Worm (Caenorhabditis elegans) whole organism, young adult: Measurements from ENCODE around the gene cest-24.
A peak's percentile ranks its signal among the peaks of the same experiment; 100 is the strongest.

Experiments
- B0035.1 ChIP-seq: sonication (generic microtip); optimal IDR thresholded peaks from 2 replicates; lab custom pipeline; 2016; ENCODE audit warnings: missing genetic modification characterization, mild to moderate bottlenecking, missing compliant biosample characterization, missing genotype, missing genetic modification reagents
- C06A6.2 ChIP-seq: fragments of 200-800 bp; sonication (Bioruptor generic); conservative IDR thresholded peaks from 2 replicates; pipeline ENCODE4 v1.3.6; 2022; ENCODE audit warnings: missing genetic modification characterization, missing compliant biosample characterization
- F10E7.11 ChIP-seq: sonication (generic microtip); optimal IDR thresholded peaks from 2 replicates; lab custom pipeline; 2017; ENCODE audit warnings: mild to moderate bottlenecking, missing genetic modification characterization, moderate library complexity, missing compliant biosample characterization
- F22D6.2 ChIP-seq: sonication (generic microtip); optimal IDR thresholded peaks from 2 replicates; lab custom pipeline; 2016; ENCODE audit warnings: mild to moderate bottlenecking, missing genetic modification characterization, missing compliant biosample characterization
- F23B12.7 ChIP-seq: sonication (generic microtip); optimal IDR thresholded peaks from 2 replicates; lab custom pipeline; 2017; ENCODE audit warnings: missing genetic modification characterization, mild to moderate bottlenecking, missing compliant biosample characterization, antibody characterized with exemption, moderate library complexity; ENCODE audit not compliant: insufficient read depth
- F33H1.4 ChIP-seq: fragments of 200-800 bp; sonication (Bioruptor generic); IDR thresholded peaks from 2 replicates; pipeline ENCODE4 v1.3.6; 2022; ENCODE audit warnings: missing genetic modification reagents, missing genetic modification characterization, missing compliant biosample characterization
- F49E8.2 ChIP-seq: sonication (generic microtip); optimal IDR thresholded peaks from 3 replicates; lab custom pipeline; 2017; ENCODE audit warnings: missing genetic modification characterization, mild to moderate bottlenecking, missing compliant biosample characterization, antibody characterized with exemption, moderate library complexity; ENCODE audit not compliant: insufficient read depth
- T26A5.8 ChIP-seq: sonication (generic microtip); optimal IDR thresholded peaks from 2 replicates; lab custom pipeline; 2016; ENCODE audit warnings: missing genetic modification characterization, missing compliant biosample characterization
- Y56A3A.18 ChIP-seq: fragments of 200-800 bp; sonication (Bioruptor generic); IDR thresholded peaks from 2 replicates; pipeline ENCODE4 v1.3.6; 2022; ENCODE audit warnings: missing genetic modification reagents, missing genetic modification characterization, missing compliant biosample characterization
- Y67H2A.10 ChIP-seq: fragments of 200-800 bp; sonication (Bioruptor generic); conservative IDR thresholded peaks from 2 replicates; pipeline ENCODE4 v1.3.6; 2022; ENCODE audit warnings: missing genetic modification reagents, missing genetic modification characterization, missing compliant biosample characterization
- atf-7 ChIP-seq: sonication (generic microtip); optimal IDR thresholded peaks from 2 replicates; lab custom pipeline; 2017; ENCODE audit warnings: mild to moderate bottlenecking, missing genetic modification characterization, missing compliant biosample characterization
- bed-1 ChIP-seq: fragments of 200-800 bp; sonication (Bioruptor generic); IDR thresholded peaks from 2 replicates; pipeline ENCODE4 v1.3.6; 2022; ENCODE audit warnings: missing genetic modification reagents, missing genetic modification characterization, missing compliant biosample characterization
- ccch-3 ChIP-seq: fragments of 200-800 bp; sonication (Bioruptor generic); optimal IDR thresholded peaks from 2 replicates; lab custom pipeline; 2018; ENCODE audit warnings: mild to moderate bottlenecking, missing genetic modification characterization, missing compliant biosample characterization
- ceh-100 ChIP-seq: fragments of 200-800 bp; sonication (Bioruptor generic); IDR thresholded peaks from 2 replicates; pipeline ENCODE4 v1.3.6; 2022; ENCODE audit warnings: missing genetic modification reagents, missing genetic modification characterization, missing compliant biosample characterization
- ceh-27 ChIP-seq: fragments of 200-800 bp; sonication (Bioruptor generic); optimal IDR thresholded peaks from 2 replicates; lab custom pipeline; 2018; ENCODE audit warnings: mild to moderate bottlenecking, missing genetic modification characterization, moderate library complexity, missing compliant biosample characterization
- ceh-58 ChIP-seq: fragments of 200-800 bp; sonication (Bioruptor generic); IDR thresholded peaks from 2 replicates; pipeline ENCODE4 v1.3.6; 2022; ENCODE audit warnings: missing genetic modification characterization, missing compliant biosample characterization
- die-1 ChIP-seq: sonication (generic microtip); optimal IDR thresholded peaks from 2 replicates; lab custom pipeline; 2016; ENCODE audit warnings: missing genotype, mild to moderate bottlenecking, missing genetic modification characterization, missing compliant biosample characterization
- efl-1 ChIP-seq: fragments of 150-350 bp; optimal IDR thresholded peaks from 2 replicates; lab custom pipeline; 2014; ENCODE audit warnings: missing biosample characterization, missing genetic modification reagents, missing genetic modification characterization
- hlh-26 ChIP-seq: fragments of 200-800 bp; sonication (Bioruptor generic); conservative IDR thresholded peaks from 2 replicates; pipeline ENCODE4 v1.3.6; 2022; ENCODE audit warnings: missing genetic modification reagents, missing genetic modification characterization, missing compliant biosample characterization
- hmg-1.2 ChIP-seq: fragments of 200-800 bp; sonication (Bioruptor generic); IDR thresholded peaks from 2 replicates; pipeline ENCODE4 v1.3.6; 2022; ENCODE audit warnings: missing genetic modification reagents, missing genetic modification characterization, missing compliant biosample characterization
- hmg-20 ChIP-seq: fragments of 200-800 bp; sonication (Bioruptor generic); IDR thresholded peaks from 2 replicates; pipeline ENCODE4 v1.3.6; 2022; ENCODE audit warnings: missing genetic modification reagents, missing genetic modification characterization, missing compliant biosample characterization
- hsf-1 ChIP-seq: fragments of 200-800 bp; sonication (Bioruptor generic); IDR thresholded peaks from 2 replicates; pipeline ENCODE4 v1.3.6; 2022; ENCODE audit warnings: missing genetic modification reagents, missing genetic modification characterization, missing compliant biosample characterization
- let-607 ChIP-seq, 2 experiments: fragments of 200-800 bp in 1 of 2; sonication (Bioruptor generic) in 1 of 2; sonication (generic microtip) in 1 of 2; optimal IDR thresholded peaks; 2 replicates each; lab custom pipeline; 2016 to 2018; ENCODE audit warnings: mild to moderate bottlenecking in 2 of 2, missing compliant biosample characterization in 2 of 2, missing genetic modification characterization in 2 of 2, moderate library complexity in 2 of 2, missing genotype in 1 of 2
- lin-40 ChIP-seq: sonication (generic microtip); optimal IDR thresholded peaks from 2 replicates; lab custom pipeline; 2016; ENCODE audit warnings: missing genetic modification characterization, mild to moderate bottlenecking, missing compliant biosample characterization, missing genotype, missing genetic modification reagents
- lsl-1 ChIP-seq: fragments of 200-800 bp; sonication (Bioruptor generic); optimal IDR thresholded peaks from 2 replicates; lab custom pipeline; 2018; ENCODE audit warnings: mild to moderate bottlenecking, missing genetic modification characterization, moderate library complexity, missing compliant biosample characterization
- madf-6 ChIP-seq: fragments of 200-800 bp; sonication (Bioruptor generic); IDR thresholded peaks from 2 replicates; pipeline ENCODE4 v1.3.6; 2022; ENCODE audit warnings: missing genetic modification reagents, missing genetic modification characterization, missing compliant biosample characterization
- madf-8 ChIP-seq: fragments of 200-800 bp; sonication (Bioruptor generic); conservative IDR thresholded peaks from 2 replicates; pipeline ENCODE4 v1.3.6; 2022; ENCODE audit warnings: missing genetic modification reagents, missing genetic modification characterization, missing compliant biosample characterization
- nfya-1 ChIP-seq: sonication (generic microtip); optimal IDR thresholded peaks from 2 replicates; lab custom pipeline; 2017; ENCODE audit warnings: antibody characterized with exemption, missing compliant biosample characterization, missing genetic modification characterization, borderline replicate concordance; ENCODE audit not compliant: insufficient read depth
- nhr-120 ChIP-seq: fragments of 200-800 bp; sonication (Bioruptor generic); IDR thresholded peaks from 2 replicates; pipeline ENCODE4 v1.3.6; 2022; ENCODE audit warnings: missing genetic modification characterization, missing compliant biosample characterization
- nhr-80 ChIP-seq: sonication (generic microtip); optimal IDR thresholded peaks from 2 replicates; lab custom pipeline; 2016; ENCODE audit warnings: missing genetic modification characterization, missing compliant biosample characterization
- pha-4 ChIP-seq: fragments of 150-350 bp; sonication (generic microtip); optimal IDR thresholded peaks from 2 replicates; lab custom pipeline; 2014; ENCODE audit warnings: missing biosample characterization, missing genetic modification reagents, missing genetic modification characterization
- rec-8 ChIP-seq, 2 experiments: sonication (generic microtip); optimal IDR thresholded peaks; 2 replicates each; lab custom pipeline; 2016; ENCODE audit warnings: mild to moderate bottlenecking in 2 of 2, missing genetic modification characterization in 2 of 2, missing genetic modification reagents in 2 of 2, missing genotype in 2 of 2, missing biosample characterization in 1 of 2, missing compliant biosample characterization in 1 of 2, moderate library complexity in 1 of 2
- rpc-1 ChIP-seq, 2 experiments: fragments of 150-350 bp in 1 of 2; sonication (generic microtip) in 1 of 2; optimal IDR thresholded peaks; 2 replicates each; lab custom pipeline; 2014 to 2018; ENCODE audit warnings: missing biosample characterization in 1 of 2, missing genetic modification characterization in 1 of 2, missing genetic modification reagents in 1 of 2, missing genotype in 1 of 2
- sdz-38 ChIP-seq: sonication (generic microtip); optimal IDR thresholded peaks from 2 replicates; lab custom pipeline; 2016; ENCODE audit warnings: missing genotype, missing genetic modification characterization, missing compliant biosample characterization
- snpc-1.3 ChIP-seq: sonication (generic microtip); optimal IDR thresholded peaks from 2 replicates; lab custom pipeline; 2017; ENCODE audit warnings: missing genetic modification characterization, mild to moderate bottlenecking, missing compliant biosample characterization, antibody characterized with exemption, moderate library complexity, missing genotype, missing genetic modification reagents; ENCODE audit not compliant: insufficient read depth
- tbp1 ChIP-seq: fragments of 200-800 bp; sonication (Bioruptor generic); optimal IDR thresholded peaks from 2 replicates; lab custom pipeline; 2018; ENCODE audit warnings: mild to moderate bottlenecking, missing genetic modification characterization, missing compliant biosample characterization
- tbx-9 ChIP-seq: sonication (generic microtip); optimal IDR thresholded peaks from 2 replicates; lab custom pipeline; 2016; ENCODE audit warnings: borderline replicate concordance, missing genetic modification characterization, inconsistent platforms, missing compliant biosample characterization
- tlf-1 ChIP-seq: fragments of 200-800 bp; sonication (Bioruptor generic); optimal IDR thresholded peaks from 2 replicates; lab custom pipeline; 2018; ENCODE audit warnings: mild to moderate bottlenecking, missing genetic modification characterization, missing compliant biosample characterization
- zim-3 ChIP-seq: sonication (generic microtip); optimal IDR thresholded peaks from 2 replicates; lab custom pipeline; 2017; ENCODE audit warnings: mild to moderate bottlenecking, missing genetic modification characterization, moderate library complexity, missing compliant biosample characterization
- ztf-22 ChIP-seq: fragments of 200-800 bp; sonication (Bioruptor generic); optimal IDR thresholded peaks from 2 replicates; lab custom pipeline; 2018; ENCODE audit warnings: mild to moderate bottlenecking, missing genetic modification characterization, moderate library complexity, missing compliant biosample characterization
- ztf-25 ChIP-seq: fragments of 200-800 bp; sonication (Bioruptor generic); IDR thresholded peaks from 2 replicates; pipeline ENCODE4 v1.3.6; 2022; ENCODE audit warnings: missing genetic modification reagents, missing genetic modification characterization, missing compliant biosample characterization

The cest-24 gene

DNA sequence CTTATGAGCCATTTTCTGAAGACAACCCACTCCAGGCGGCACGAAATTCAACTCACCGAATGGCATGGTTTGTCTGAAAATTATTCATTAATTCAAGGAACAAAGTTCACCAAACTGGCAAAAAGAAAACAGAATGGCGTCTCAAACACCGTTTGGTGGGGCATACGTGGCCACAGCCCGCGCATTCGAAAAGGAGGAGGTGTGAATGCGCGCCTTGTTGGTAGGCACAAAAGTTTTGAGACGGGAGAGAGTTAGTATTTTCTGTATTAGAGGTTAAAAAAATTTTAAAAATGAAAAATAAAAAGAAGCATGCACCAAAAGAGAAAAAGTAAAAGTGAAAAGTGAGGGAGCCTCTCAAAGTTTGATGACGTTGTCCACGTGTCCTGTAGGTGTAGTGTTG, 4.8 kb upstream of the cest-24 start:
- no peak for TF ChIP-seq atf-7 (tag; lab: Kevin White, UChicago)
- no peak for TF ChIP-seq F10E7.11
- no peak for TF ChIP-seq lin-40 (tag; lab: Kevin White, UChicago)
- TF ChIP-seq die-1 (tag; lab: Kevin White, UChicago): no peak
- peak; percentile 62 for TF ChIP-seq madf-6 (GFP tag; lab: Robert Waterston, UW)
- TF ChIP-seq madf-8 (GFP tag; lab: Robert Waterston, UW): 0 out of 2 replicates have a peak, but pooled peaks have one; percentile 7
- no peak for TF ChIP-seq Y56A3A.18 (GFP tag; lab: Robert Waterston, UW)
- TF ChIP-seq efl-1: peak; percentile 60

DNA sequence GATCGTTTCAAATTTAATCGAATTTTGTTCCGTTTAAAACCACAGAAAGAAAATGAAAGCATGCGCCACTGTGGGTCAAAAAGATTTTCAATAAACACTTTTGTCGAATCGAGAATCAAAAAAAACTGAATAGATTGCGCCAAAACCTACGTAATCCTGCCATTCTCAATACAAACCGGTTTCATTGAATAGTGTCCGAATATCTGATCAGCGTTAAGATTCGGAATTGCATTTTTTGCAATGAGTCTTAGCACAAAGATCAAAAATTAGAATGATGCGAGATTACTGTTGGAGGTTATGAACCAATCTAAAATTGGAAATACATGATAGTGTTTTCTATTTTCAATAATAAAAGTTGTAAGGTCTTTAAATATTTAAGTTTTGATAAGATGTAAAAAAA, 1.2 kb downstream of the cest-24 start:
- TF ChIP-seq tbp1 (no peak), ztf-25 (GFP tag; lab: Robert Waterston, UW) (no peak), ccch-3 (GFP tag; lab: Kevin White, UChicago) (no peak), madf-6 (GFP tag; lab: Robert Waterston, UW) (no peak), F23B12.7 (no peak), nhr-120 (GFP tag; lab: Robert Waterston, UW) (no peak)

DNA sequence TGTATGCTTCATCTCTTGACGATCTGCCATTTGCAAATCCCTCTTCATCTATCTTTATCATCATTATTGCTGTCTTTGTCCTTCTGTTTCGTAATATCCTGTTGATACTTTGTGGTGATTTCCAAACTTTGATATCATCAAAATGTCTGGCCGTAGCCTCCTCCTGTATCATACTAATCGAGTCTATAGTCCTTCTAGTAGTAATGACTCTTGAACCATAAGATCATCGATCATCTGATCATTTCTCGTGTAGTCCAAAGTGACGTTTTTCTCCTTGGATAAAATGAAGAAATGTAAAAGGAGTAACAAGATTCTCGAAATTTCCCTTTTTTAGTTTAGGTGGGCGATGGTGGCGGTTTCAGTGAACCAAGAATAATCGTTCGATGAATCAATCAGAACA, 2.6 kb downstream of the cest-24 start:
- TF ChIP-seq hlh-26 (GFP tag; lab: Robert Waterston, UW): no peak
- TF ChIP-seq hsf-1 (GFP tag; lab: Robert Waterston, UW): no peak
- TF ChIP-seq let-607 (tag; optimal IDR thresholded peaks at IDR 0.05; lab: Kevin White, UChicago): no peak
- TF ChIP-seq bed-1 (GFP tag; lab: Robert Waterston, UW): no peak
- TF ChIP-seq F33H1.4 (GFP tag; lab: Robert Waterston, UW): no peak
- TF ChIP-seq nhr-120 (GFP tag; lab: Robert Waterston, UW): no peak
- no peak for TF ChIP-seq ztf-22 (GFP tag; lab: Kevin White, UChicago)
- TF ChIP-seq Y67H2A.10 (GFP tag; lab: Robert Waterston, UW): no peak
- TF ChIP-seq zim-3 (tag; lab: Kevin White, UChicago): no peak
- no peak for TF ChIP-seq nhr-80 (tag; lab: Kevin White, UChicago)
- no peak for TF ChIP-seq B0035.1 (tag; lab: Kevin White, UChicago)
- no peak for TF ChIP-seq atf-7 (tag; lab: Kevin White, UChicago)
- TF ChIP-seq F22D6.2 (tag; lab: Kevin White, UChicago): no peak
- no peak for TF ChIP-seq rec-8 (tag; optimal IDR thresholded peaks at IDR 0.05; lab: Kevin White, UChicago)
- TF ChIP-seq hmg-20 (GFP tag; lab: Robert Waterston, UW): no peak
- no peak for TF ChIP-seq rpc-1 (optimal IDR thresholded peaks at IDR 0.05; lab: Kevin White, UChicago)
- TF ChIP-seq rpc-1 (tag; optimal IDR thresholded peaks at IDR 0.05; lab: Kevin White, UChicago): no peak

DNA sequence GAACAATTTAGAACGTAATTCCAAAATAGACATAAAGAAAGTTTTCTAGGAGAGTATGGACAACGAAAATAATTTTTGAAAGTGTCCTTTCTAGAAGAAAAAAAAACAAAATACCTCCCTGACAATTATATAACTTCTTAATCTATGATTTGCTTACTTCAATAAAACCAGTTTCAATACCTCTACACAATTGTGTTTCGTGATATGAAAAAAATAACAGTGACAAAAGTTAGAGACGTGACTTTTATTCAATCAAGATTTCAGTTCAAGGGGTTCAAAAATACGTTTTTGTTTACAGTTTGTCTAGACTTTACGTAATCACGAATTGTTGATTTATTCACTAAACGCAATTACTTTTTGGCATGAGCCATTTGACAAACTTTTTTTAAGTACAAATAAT, 4.5 kb downstream of the cest-24 start:
- TF ChIP-seq ceh-58 (GFP tag; lab: Robert Waterston, UW) (no peak), T26A5.8 (tag; lab: Kevin White, UChicago) (no peak), C06A6.2 (GFP tag; lab: Robert Waterston, UW) (no peak), pha-4 (no peak), Y67H2A.10 (GFP tag; lab: Robert Waterston, UW) (no peak), ztf-22 (GFP tag; lab: Kevin White, UChicago) (no peak), F49E8.2 (tag; lab: Kevin White, UChicago) (no peak), snpc-1.3 (tag; lab: Kevin White, UChicago) (no peak), ceh-27 (GFP tag; lab: Kevin White, UChicago) (no peak), sdz-38 (tag; lab: Kevin White, UChicago) (no peak), atf-7 (tag; lab: Kevin White, UChicago) (no peak), lin-40 (tag; lab: Kevin White, UChicago) (no peak), lsl-1 (GFP tag; lab: Kevin White, UChicago) (no peak), hsf-1 (GFP tag; lab: Robert Waterston, UW) (no peak), tlf-1 (no peak), hmg-1.2 (GFP tag; lab: Robert Waterston, UW) (no peak), ceh-100 (no peak), nfya-1 (tag; lab: Kevin White, UChicago) (no peak), tbx-9 (tag; lab: Kevin White, UChicago) (no peak), ccch-3 (GFP tag; lab: Kevin White, UChicago) (no peak)
- TF ChIP-seq, all 124 proteins: peak for 0
